Worm (Caenorhabditis elegans): ENCODE results near the gene snpc-1.1.

Gene snpc-1.1

ce11 chrII:7781102-7781616 lies at the start of gene snpc-1.1, which contains the start of gene spdl-1:
Gene snpc-1.1 (minus strand): TSS chrII:7781301.
Gene spdl-1 (plus strand): TSS chrII:7781566.
- TF ChIP-seq unc-62 (GFP tag; optimal IDR thresholded peaks at IDR 0.05) = no peak

ce11 chrII:7829616-7830015 lies 48.5 kb upstream of the snpc-1.1 start:
- no peak for TF ChIP-seq unc-62 (GFP tag; optimal IDR thresholded peaks at IDR 0.05)

DNA sequence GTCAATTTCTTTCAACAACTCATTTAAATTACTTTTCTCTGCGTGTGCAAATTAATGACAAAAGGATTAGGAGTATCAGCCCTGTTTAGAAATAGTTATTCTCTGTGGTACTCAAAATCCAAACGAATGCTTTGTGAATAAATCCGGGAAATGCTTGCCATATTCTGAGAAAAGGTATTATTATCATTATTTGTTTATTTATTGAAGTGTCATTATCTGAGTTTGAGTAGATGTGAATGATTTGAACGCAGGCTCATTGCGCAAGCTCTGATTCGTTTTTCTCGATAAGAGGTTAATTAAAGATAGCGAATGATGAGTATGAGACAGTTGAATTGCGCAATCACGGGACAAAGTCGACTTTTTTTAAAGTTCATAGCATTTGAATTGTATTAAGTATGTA lies 46.8 kb upstream of the snpc-1.1 start:
- no peak for TF ChIP-seq unc-62 (GFP tag; optimal IDR thresholded peaks at IDR 0.05)

DNA sequence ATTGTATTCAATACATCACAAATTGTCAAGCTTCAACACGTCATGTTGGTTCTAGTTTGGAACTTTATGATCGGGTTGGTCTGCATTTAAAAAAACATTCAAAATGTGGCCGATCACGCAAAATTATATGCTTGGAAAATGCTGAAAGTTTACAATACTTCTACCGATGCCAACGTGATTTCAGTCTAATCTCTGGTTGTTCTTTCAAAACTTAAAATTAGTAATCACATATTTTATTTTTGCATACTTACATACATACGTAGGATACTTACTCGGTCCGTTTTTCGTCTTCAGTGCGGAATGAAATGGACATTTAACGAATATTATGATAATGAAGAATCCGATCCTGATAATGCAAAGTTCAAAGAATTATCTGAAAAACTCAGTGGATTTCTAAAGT lies 44.0 kb upstream of the snpc-1.1 start, which contains the start of gene srw-62:
Gene srw-62, plus strand, starts transcription at position 301 of the 400 bp plus-strand sequence.
- no peak for TF ChIP-seq unc-62 (GFP tag; optimal IDR thresholded peaks at IDR 0.05)

ce11 chrII:7822454-7822853 lies 41.4 kb upstream of the snpc-1.1 start, which contains the start of gene irld-47:
Gene irld-47 (minus strand): TSS chrII:7822554.
- TF ChIP-seq unc-62 (GFP tag; optimal IDR thresholded peaks at IDR 0.05) = no peak

ce11 chrII:7819359-7819758 lies 38.3 kb upstream of the snpc-1.1 start:
- TF ChIP-seq unc-62 (GFP tag; optimal IDR thresholded peaks at IDR 0.05) = no peak

DNA sequence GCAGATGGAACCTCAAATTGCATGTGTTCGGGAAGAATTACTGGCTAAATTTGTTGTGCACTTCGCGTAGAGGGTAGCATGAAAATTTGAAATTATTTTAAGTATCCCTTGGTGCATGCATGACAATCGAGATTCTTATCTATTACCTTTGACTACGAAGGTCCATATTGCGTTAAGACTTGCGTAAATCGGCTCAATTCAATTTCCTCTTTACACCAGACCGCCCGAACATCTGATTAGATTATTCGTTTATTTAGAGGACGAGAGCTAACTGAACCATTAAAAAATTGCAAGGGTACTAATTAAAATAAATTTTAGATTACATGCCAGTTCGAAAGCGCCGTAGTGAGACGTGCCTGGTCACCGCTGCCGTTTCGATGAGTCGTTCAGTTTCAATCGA lies 36.5 kb upstream of the snpc-1.1 start:
- TF ChIP-seq unc-62 (GFP tag; optimal IDR thresholded peaks at IDR 0.05) = no peak

DNA sequence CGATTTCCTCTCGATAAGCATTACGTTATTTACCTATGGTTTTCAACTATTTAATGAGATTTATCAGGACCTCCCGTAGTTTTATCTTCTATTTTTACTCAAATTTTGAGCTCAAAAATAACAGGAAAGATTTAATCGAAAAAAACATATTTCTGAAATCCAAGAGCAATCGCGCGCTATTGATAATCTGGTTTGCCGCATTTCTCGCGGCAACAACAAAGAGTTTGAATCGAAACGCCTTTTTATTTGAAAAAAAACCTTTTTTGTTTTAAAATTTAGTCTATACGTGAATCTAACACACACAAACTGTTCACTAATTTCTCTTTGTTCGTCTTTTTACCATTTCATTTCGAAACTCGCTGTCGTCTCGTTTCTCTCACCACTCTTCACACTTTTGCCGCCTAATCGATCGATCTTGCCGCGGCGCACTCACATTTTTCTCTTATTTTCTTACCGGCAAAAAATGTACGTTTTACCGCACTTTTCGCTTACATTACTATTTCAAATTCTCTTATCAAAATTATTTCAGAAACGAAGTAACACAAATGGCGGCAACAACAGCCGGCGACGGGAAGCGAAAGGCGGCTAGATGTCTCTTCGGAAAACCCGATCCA lies 35.2 kb upstream of the snpc-1.1 start, which contains the start of gene cki-2:
Gene cki-2, plus strand, starts transcription at position 337 of the 614 bp plus-strand sequence.
- no peak for TF ChIP-seq unc-62 (GFP tag; optimal IDR thresholded peaks at IDR 0.05)

DNA sequence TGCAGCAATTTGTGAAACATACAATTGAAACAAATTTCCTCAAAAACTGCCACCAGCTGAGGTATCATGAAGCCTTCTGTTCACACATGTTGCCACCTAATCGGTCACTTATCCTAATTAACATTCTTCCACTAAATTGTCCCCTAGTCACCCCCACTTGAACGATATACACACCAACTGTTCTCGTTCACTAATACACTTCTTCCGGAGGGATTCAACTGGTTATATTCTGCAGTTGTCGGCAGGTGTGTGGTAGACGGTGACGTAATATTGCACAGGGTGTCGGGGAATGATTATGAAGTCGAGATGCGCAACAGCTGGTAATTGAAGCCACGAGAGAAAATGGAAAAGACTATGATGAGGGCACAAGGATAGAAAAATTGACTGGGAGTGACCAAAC lies 34.3 kb upstream of the snpc-1.1 start:
- TF ChIP-seq unc-62 (GFP tag; optimal IDR thresholded peaks at IDR 0.05) = no peak

DNA sequence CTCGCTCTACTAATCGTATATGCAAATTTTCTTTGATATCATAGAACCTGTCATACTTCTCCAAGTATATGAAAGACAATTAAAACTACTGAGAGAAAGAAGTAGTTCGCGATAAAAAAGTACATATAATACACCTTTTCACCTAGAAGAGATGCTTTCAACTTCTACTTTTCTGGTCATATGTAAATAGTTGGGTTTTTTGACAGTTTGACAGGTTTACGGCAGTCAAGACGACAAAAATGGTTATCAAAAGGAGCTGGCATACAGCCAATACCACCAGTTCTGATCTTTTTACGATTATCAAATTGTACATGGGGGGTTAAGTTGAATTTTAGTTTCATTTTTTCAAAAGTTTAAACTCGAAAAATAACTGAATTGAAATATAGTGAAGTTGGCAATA lies 33.8 kb upstream of the snpc-1.1 start:
- TF ChIP-seq unc-62 (GFP tag; optimal IDR thresholded peaks at IDR 0.05) = no peak

- no peak for TF ChIP-seq unc-62 (GFP tag; optimal IDR thresholded peaks at IDR 0.05)
Measured at ce11 chrII:7814215-7814614, 33.1 kb upstream of the snpc-1.1 start.

DNA sequence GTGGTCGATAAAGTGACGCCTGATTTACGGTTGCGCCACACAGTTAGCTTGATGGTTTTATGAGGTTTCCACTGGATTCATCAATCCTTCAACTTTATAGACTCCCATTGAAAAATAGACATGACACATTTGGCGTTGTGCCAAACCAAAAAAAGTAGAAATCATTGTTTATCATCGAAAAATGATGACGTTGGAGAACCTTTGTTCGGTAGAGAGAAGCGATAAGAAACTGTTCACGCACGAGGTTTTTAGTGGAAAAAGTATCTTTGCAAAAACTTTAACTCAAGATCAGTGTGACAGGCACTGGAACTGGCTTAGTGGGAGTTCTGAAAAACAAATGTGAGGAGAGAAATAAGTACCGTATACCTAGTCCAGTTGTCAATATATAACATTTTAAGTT lies 32.5 kb upstream of the snpc-1.1 start:
- no peak for TF ChIP-seq unc-62 (GFP tag; optimal IDR thresholded peaks at IDR 0.05)

DNA sequence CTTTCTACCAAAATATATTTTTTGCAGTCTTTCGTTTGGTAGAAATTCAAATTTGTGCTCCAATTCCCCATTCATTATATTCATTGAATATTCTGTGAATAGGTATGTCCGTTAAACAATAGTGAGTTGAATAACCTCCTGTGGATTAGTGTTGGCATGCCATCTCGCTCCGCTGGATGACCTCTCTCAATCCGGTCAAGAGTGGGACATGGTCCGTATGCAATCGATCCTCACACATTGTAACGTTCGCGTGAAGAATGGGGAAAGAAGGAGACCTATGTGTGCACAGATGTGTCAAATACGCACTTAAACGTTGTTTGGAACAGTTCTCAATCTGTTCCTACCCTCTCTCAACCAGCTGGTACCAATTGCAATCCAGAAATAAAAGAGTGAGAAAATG lies 32.1 kb upstream of the snpc-1.1 start:
- TF ChIP-seq unc-62 (GFP tag; optimal IDR thresholded peaks at IDR 0.05) = no peak

ce11 chrII:7812332-7812731 lies 31.2 kb upstream of the snpc-1.1 start:
- TF ChIP-seq unc-62 (GFP tag; optimal IDR thresholded peaks at IDR 0.05) = no peak

ce11 chrII:7810869-7811543 lies 29.9 kb upstream of the snpc-1.1 start, which contains the start of gene cki-1:
Gene cki-1 (plus strand): TSS chrII:7811240.
- no peak for TF ChIP-seq unc-62 (GFP tag; optimal IDR thresholded peaks at IDR 0.05)

ce11 chrII:7810162-7810868 lies 29.2 kb upstream of the snpc-1.1 start:
- no peak for TF ChIP-seq unc-62 (GFP tag; optimal IDR thresholded peaks at IDR 0.05)
